Fruit fly (Drosophila melanogaster) whole organism, embryonic: ENCODE measurements around the gene Rpn1.

ENCODE experiments used
- Ada2b ChIP-seq: fragments of 200-800 bp; sonication (Bioruptor generic); IDR thresholded peaks from 2 replicates; pipeline ENCODE4 v1.3.6; 2022; ENCODE audit warnings: missing biosample characterization, missing genetic modification characterization
- C15 ChIP-seq: fragments of 200-800 bp; sonication (Bioruptor generic); IDR thresholded peaks from 3 replicates; pipeline ENCODE4 v1.3.6; 2022; ENCODE audit warnings: missing biosample characterization, missing genetic modification characterization
- CG10267 ChIP-seq: fragments of 200-800 bp; sonication (Bioruptor generic); optimal IDR thresholded peaks from 2 replicates; lab custom pipeline; 2018; ENCODE audit warnings: missing biosample characterization, mild to moderate bottlenecking, missing genetic modification characterization, moderate library complexity
- CG10979 ChIP-seq: fragments of 200-800 bp; sonication (Bioruptor generic); optimal IDR thresholded peaks from 2 replicates; lab custom pipeline; 2018; ENCODE audit warnings: missing biosample characterization, mild to moderate bottlenecking, missing genetic modification characterization, moderate library complexity
- CG11247 ChIP-seq: fragments of 200-800 bp; sonication (Bioruptor generic); IDR thresholded peaks from 2 replicates; pipeline ENCODE4 v1.3.6; 2022; ENCODE audit warnings: missing biosample characterization, missing genetic modification characterization
- CG12942 ChIP-seq: fragments of 200-800 bp; sonication (Bioruptor generic); optimal IDR thresholded peaks from 3 replicates; lab custom pipeline; 2016; ENCODE audit warnings: missing biosample characterization, missing genetic modification characterization
- CG13424 ChIP-seq: fragments of 200-800 bp; sonication (Bioruptor generic); optimal IDR thresholded peaks from 2 replicates; lab custom pipeline; 2019; ENCODE audit warnings: missing biosample characterization, mild to moderate bottlenecking, missing genetic modification characterization, moderate library complexity
- CG13624 ChIP-seq: fragments of 200-800 bp; sonication (Bioruptor generic); optimal IDR thresholded peaks from 2 replicates; lab custom pipeline; 2016; ENCODE audit warnings: missing biosample characterization, missing genetic modification characterization
- CG1529 ChIP-seq: fragments of 200-800 bp; sonication (Bioruptor generic); optimal IDR thresholded peaks from 3 replicates; lab custom pipeline; 2018; ENCODE audit warnings: missing biosample characterization, missing genetic modification characterization
- CG15514 ChIP-seq: fragments of 200-800 bp; sonication (Bioruptor generic); optimal IDR thresholded peaks from 3 replicates; lab custom pipeline; 2017; ENCODE audit warnings: missing biosample characterization, missing genetic modification characterization, mild to moderate bottlenecking, moderate library complexity, missing genetic modification reagents
- CG17361 ChIP-seq: fragments of 200-800 bp; sonication (Bioruptor generic); IDR thresholded peaks from 3 replicates; pipeline ENCODE4 v1.3.6; 2022; ENCODE audit warnings: missing biosample characterization, missing genetic modification characterization
- CG17385 ChIP-seq: fragments of 200-800 bp; sonication (Bioruptor generic); optimal IDR thresholded peaks from 3 replicates; lab custom pipeline; 2018; ENCODE audit warnings: missing biosample characterization, mild to moderate bottlenecking, missing genetic modification characterization
- CG17829 ChIP-seq: fragments of 200-800 bp; optimal IDR thresholded peaks from 2 replicates; lab custom pipeline; 2019; ENCODE audit warnings: missing biosample characterization, mild to moderate bottlenecking, missing genetic modification characterization, moderate library complexity
- CG1832 ChIP-seq: fragments of 200-800 bp; sonication (Bioruptor generic); optimal IDR thresholded peaks from 2 replicates; lab custom pipeline; 2017; ENCODE audit warnings: missing biosample characterization, mild to moderate bottlenecking, missing genetic modification characterization, inconsistent platforms
- CG2120 ChIP-seq: fragments of 200-800 bp; sonication (Bioruptor generic); optimal IDR thresholded peaks from 3 replicates; lab custom pipeline; 2016; ENCODE audit warnings: missing biosample characterization, missing genetic modification characterization
- CG31441 ChIP-seq: fragments of 200-800 bp; sonication (Bioruptor generic); IDR thresholded peaks from 2 replicates; pipeline ENCODE4 v1.3.6; 2022; ENCODE audit warnings: missing biosample characterization, missing genetic modification characterization
- CG32767 ChIP-seq: fragments of 200-800 bp; sonication (Bioruptor generic); IDR thresholded peaks from 2 replicates; pipeline ENCODE4 v1.3.6; 2022; ENCODE audit warnings: missing biosample characterization, missing genetic modification characterization
- CG3407 ChIP-seq: fragments of 200-800 bp; sonication (Bioruptor generic); optimal IDR thresholded peaks from 2 replicates; lab custom pipeline; 2018; ENCODE audit warnings: missing biosample characterization, mild to moderate bottlenecking, missing genetic modification characterization
- CG34376 ChIP-seq: fragments of 200-800 bp; sonication (Bioruptor generic); optimal IDR thresholded peaks from 2 replicates; lab custom pipeline; 2018; ENCODE audit warnings: missing biosample characterization, mild to moderate bottlenecking, missing genetic modification characterization
- CG42726 ChIP-seq: fragments of 200-800 bp; sonication (Bioruptor generic); IDR thresholded peaks from 2 replicates; pipeline ENCODE4 v1.3.6; 2022; ENCODE audit warnings: missing biosample characterization, missing genetic modification characterization; ENCODE audit not compliant: partially characterized antibody
- CG4617 ChIP-seq: fragments of 200-800 bp; sonication (Bioruptor generic); optimal IDR thresholded peaks from 3 replicates; lab custom pipeline; 2016; ENCODE audit warnings: missing biosample characterization, missing genetic modification characterization, borderline replicate concordance
- CG4730 ChIP-seq: fragments of 200-800 bp; sonication (Bioruptor generic); IDR thresholded peaks from 2 replicates; pipeline ENCODE4 v1.3.6; 2022; ENCODE audit warnings: missing biosample characterization, missing genetic modification characterization
- CG6254 ChIP-seq: fragments of 200-800 bp; sonication (Bioruptor generic); optimal IDR thresholded peaks from 3 replicates; lab custom pipeline; 2017; ENCODE audit warnings: mild to moderate bottlenecking, missing biosample characterization, missing genetic modification reagents, missing genetic modification characterization
- CG6689 ChIP-seq: fragments of 200-800 bp; sonication (Bioruptor generic); IDR thresholded peaks from 2 replicates; pipeline ENCODE4 v1.3.6; 2022; ENCODE audit warnings: missing biosample characterization, missing genetic modification characterization
- CG8089 ChIP-seq: fragments of 200-800 bp; sonication (Bioruptor generic); optimal IDR thresholded peaks from 3 replicates; lab custom pipeline; 2016; ENCODE audit warnings: missing biosample characterization, missing genetic modification characterization
- CG8765 ChIP-seq: fragments of 200-800 bp; sonication (Bioruptor generic); IDR thresholded peaks from 2 replicates; pipeline ENCODE4 v1.3.6; 2022; ENCODE audit warnings: missing biosample characterization, missing genetic modification characterization
- Camta ChIP-seq: fragments of 200-800 bp; sonication (Bioruptor generic); optimal IDR thresholded peaks from 2 replicates; lab custom pipeline; 2016; ENCODE audit warnings: missing biosample characterization, missing genetic modification characterization
- Dbx ChIP-seq: fragments of 200-800 bp; sonication (Bioruptor generic); IDR thresholded peaks from 3 replicates; pipeline ENCODE4 v1.3.6; 2022; ENCODE audit warnings: missing biosample characterization, missing genetic modification characterization
- Dek ChIP-seq: fragments of 200-800 bp; sonication (Bioruptor generic); optimal IDR thresholded peaks from 3 replicates; lab custom pipeline; 2019; ENCODE audit warnings: missing biosample characterization, mild to moderate bottlenecking, missing genetic modification characterization, moderate library complexity
- Gsc ChIP-seq: fragments of 200-800 bp; sonication (Bioruptor generic); IDR thresholded peaks from 2 replicates; pipeline ENCODE4 v1.3.6; 2022; ENCODE audit warnings: missing biosample characterization, missing genetic modification characterization
- HLH54F ChIP-seq: fragments of 200-800 bp; sonication (Bioruptor generic); optimal IDR thresholded peaks from 3 replicates; lab custom pipeline; 2016; ENCODE audit warnings: missing biosample characterization, missing genetic modification characterization
- Hand ChIP-seq: fragments of 200-800 bp; sonication (Bioruptor generic); optimal IDR thresholded peaks from 2 replicates; lab custom pipeline; 2017; ENCODE audit warnings: mild to moderate bottlenecking, missing biosample characterization, missing genetic modification reagents, missing genetic modification characterization
- Jarid2 ChIP-seq: fragments of 200-800 bp; sonication (Bioruptor generic); optimal IDR thresholded peaks from 3 replicates; lab custom pipeline; 2017; ENCODE audit warnings: mild to moderate bottlenecking, missing biosample characterization, missing genetic modification reagents, missing genetic modification characterization
- MTF-1 ChIP-seq: fragments of 200-800 bp; sonication (Bioruptor generic); optimal IDR thresholded peaks from 2 replicates; lab custom pipeline; 2018; ENCODE audit warnings: missing biosample characterization, mild to moderate bottlenecking, missing genetic modification characterization, borderline replicate concordance
- Pdp1 ChIP-seq, 2 experiments: fragments of 200-800 bp; sonication (Bioruptor generic); optimal IDR thresholded peaks; 3 replicates each; lab custom pipeline; 2016; ENCODE audit warnings: missing biosample characterization in 2 of 2, missing genetic modification characterization in 2 of 2, mild to moderate bottlenecking in 1 of 2, moderate library complexity in 1 of 2
- YL-1 ChIP-seq: fragments of 200-800 bp; sonication (Bioruptor generic); optimal IDR thresholded peaks from 3 replicates; lab custom pipeline; 2017; ENCODE audit warnings: missing biosample characterization, mild to moderate bottlenecking, missing genetic modification characterization
- ac ChIP-seq: fragments of 200-800 bp; sonication (Bioruptor generic); optimal IDR thresholded peaks from 3 replicates; lab custom pipeline; 2017; ENCODE audit warnings: missing biosample characterization, mild to moderate bottlenecking, missing genetic modification characterization
- aop ChIP-seq: fragments of 200-800 bp; sonication (Bioruptor generic); IDR thresholded peaks from 2 replicates; pipeline ENCODE4 v1.3.6; 2022; ENCODE audit warnings: missing biosample characterization, missing genetic modification characterization
- bsh ChIP-seq, 2 experiments: fragments of 200-800 bp; sonication (Bioruptor generic); optimal IDR thresholded peaks; 2 replicates each; lab custom pipeline; 2017 to 2018; ENCODE audit warnings: mild to moderate bottlenecking in 2 of 2, missing biosample characterization in 2 of 2, missing genetic modification characterization in 2 of 2, moderate library complexity in 1 of 2
- chn ChIP-seq: fragments of 200-800 bp; sonication (Bioruptor generic); optimal IDR thresholded peaks from 2 replicates; lab custom pipeline; 2016; ENCODE audit warnings: missing biosample characterization, missing genetic modification characterization
- fd3F ChIP-seq: fragments of 200-800 bp; sonication (Bioruptor generic); optimal IDR thresholded peaks from 2 replicates; lab custom pipeline; 2018; ENCODE audit warnings: missing biosample characterization, mild to moderate bottlenecking, missing genetic modification characterization, moderate library complexity
- fd96Cb ChIP-seq: fragments of 200-800 bp; sonication (Bioruptor generic); optimal IDR thresholded peaks from 2 replicates; lab custom pipeline; 2018; ENCODE audit warnings: missing biosample characterization, mild to moderate bottlenecking, missing genetic modification characterization, moderate library complexity
- ftz-f1 ChIP-seq: fragments of 200-800 bp; sonication (Bioruptor generic); optimal IDR thresholded peaks from 2 replicates; lab custom pipeline; 2016; ENCODE audit warnings: missing biosample characterization, missing genetic modification characterization
- grn ChIP-seq: fragments of 200-800 bp; sonication (Bioruptor generic); optimal IDR thresholded peaks from 3 replicates; lab custom pipeline; 2017; ENCODE audit warnings: missing biosample characterization, missing genetic modification characterization
- ham ChIP-seq: fragments of 200-800 bp; sonication (Bioruptor generic); IDR thresholded peaks from 2 replicates; pipeline ENCODE4 v1.3.6; 2022; ENCODE audit warnings: missing biosample characterization, missing genetic modification characterization
- inv ChIP-seq: fragments of 200-800 bp; sonication (Bioruptor generic); IDR thresholded peaks from 2 replicates; pipeline ENCODE4 v1.3.6; 2022; ENCODE audit warnings: missing biosample characterization, missing genetic modification characterization; ENCODE audit not compliant: partially characterized antibody
- ken ChIP-seq: fragments of 200-800 bp; sonication (Bioruptor generic); IDR thresholded peaks from 3 replicates; pipeline ENCODE4 v1.3.6; 2022; ENCODE audit warnings: missing biosample characterization, missing genetic modification characterization
- luna ChIP-seq: fragments of 200-800 bp; sonication (Bioruptor generic); optimal IDR thresholded peaks from 2 replicates; lab custom pipeline; 2016; ENCODE audit warnings: missing biosample characterization, missing genetic modification characterization
- maf-S ChIP-seq: fragments of 200-800 bp; sonication (Bioruptor generic); optimal IDR thresholded peaks from 2 replicates; lab custom pipeline; 2016; ENCODE audit warnings: missing biosample characterization, missing genetic modification characterization
- run ChIP-seq: fragments of 200-800 bp; sonication (Bioruptor generic); optimal IDR thresholded peaks from 3 replicates; lab custom pipeline; 2018; ENCODE audit warnings: missing biosample characterization, mild to moderate bottlenecking, missing genetic modification characterization
- tio ChIP-seq: fragments of 200-800 bp; sonication (Bioruptor generic); optimal IDR thresholded peaks from 2 replicates; lab custom pipeline; 2017; ENCODE audit warnings: missing biosample characterization, missing genetic modification characterization, inconsistent platforms
- yki ChIP-seq: fragments of >200 bp; optimal IDR thresholded peaks from 3 replicates; lab custom pipeline; 2018

Gene Rpn1

dm6 chr3L:19910054-19910414 lies 4.8 kb upstream of the Rpn1 start, which contains the start of the genes Mi-2 and Prp3 (continued):
- no peak for TF ChIP-seq bsh (GFP tag; optimal IDR thresholded peaks at IDR 0.05; lab: Kevin White, UChicago)
- no peak for TF ChIP-seq CG2120 (GFP tag; lab: Kevin White, UChicago)
- TF ChIP-seq yki (lab: Kevin White, UChicago): no peak
- TF ChIP-seq Camta (GFP tag; lab: Kevin White, UChicago): no peak
- TF ChIP-seq tio: no peak
- no peak for TF ChIP-seq Hand (GFP tag; lab: Kevin White, UChicago)
- TF ChIP-seq chn: no peak
- TF ChIP-seq HLH54F (GFP tag; lab: Kevin White, UChicago): no peak
- peak; percentile 72 for TF ChIP-seq CG15514
- TF ChIP-seq CG13424: no peak
- TF ChIP-seq CG10267 (tag; lab: Kevin White, UChicago): peak; percentile 52
- no peak for TF ChIP-seq CG11247 (GFP tag; lab: Robert Waterston, UW)
- TF ChIP-seq C15: no peak
- TF ChIP-seq YL-1 (GFP tag; lab: Kevin White, UChicago): peak; percentile 94
- peak in 1 of 2 experiments; percentile 31 for TF ChIP-seq Pdp1 (GFP tag; optimal IDR thresholded peaks at IDR 0.05; lab: Kevin White, UChicago)
- no peak for TF ChIP-seq CG6689 (GFP tag; lab: Robert Waterston, UW)
- TF ChIP-seq CG31441 (GFP tag; lab: Robert Waterston, UW): no peak
- no peak for TF ChIP-seq fd96Cb (tag; lab: Kevin White, UChicago)
- no peak for TF ChIP-seq run
- TF ChIP-seq CG17829 (tag; lab: Kevin White, UChicago): peak; percentile 27
- no peak for TF ChIP-seq CG17361
- TF ChIP-seq CG12942: no peak
- no peak for TF ChIP-seq inv (GFP tag; lab: Robert Waterston, UW)
- no peak for TF ChIP-seq maf-S (GFP tag; lab: Kevin White, UChicago)
- no peak for TF ChIP-seq Ada2b (GFP tag; lab: Robert Waterston, UW)
- no peak for TF ChIP-seq fd3F (GFP tag; lab: Kevin White, UChicago)
- no peak for TF ChIP-seq ac (GFP tag; lab: Kevin White, UChicago)
- TF ChIP-seq CG6254: no peak
- TF ChIP-seq CG34376 (GFP tag; lab: Kevin White, UChicago): peak; percentile 51
- TF ChIP-seq CG8089 (GFP tag; lab: Kevin White, UChicago): no peak
- TF ChIP-seq CG1529 (GFP tag; lab: Kevin White, UChicago): no peak
- TF ChIP-seq luna (GFP tag; lab: Kevin White, UChicago): no peak
- no peak for TF ChIP-seq CG17385 (GFP tag; lab: Kevin White, UChicago)
- no peak for TF ChIP-seq CG1832
- no peak for TF ChIP-seq CG8765
- no peak for TF ChIP-seq Jarid2
- TF ChIP-seq CG4617 (GFP tag; lab: Kevin White, UChicago): peak; percentile 95
- no peak for TF ChIP-seq MTF-1 (GFP tag; lab: Kevin White, UChicago)
- TF ChIP-seq ken (GFP tag; lab: Robert Waterston, UW): no peak
- no peak for TF ChIP-seq aop
- TF ChIP-seq ham (GFP tag; lab: Robert Waterston, UW): no peak
- peak; percentile 93 for TF ChIP-seq ftz-f1
- 0 out of 2 replicates have a peak, but pooled peaks have one; percentile 40 for TF ChIP-seq CG42726 (GFP tag; lab: Robert Waterston, UW)
- TF ChIP-seq Dek: peak; percentile 8
- TF ChIP-seq CG3407 (GFP tag; lab: Kevin White, UChicago): peak; percentile 3
- no peak for TF ChIP-seq Gsc (GFP tag; lab: Robert Waterston, UW)
- TF ChIP-seq grn (GFP tag; lab: Kevin White, UChicago): no peak
- no peak for TF ChIP-seq CG10979 (tag; lab: Kevin White, UChicago)
- peak; percentile 3 for TF ChIP-seq CG13624 (GFP tag; lab: Kevin White, UChicago)
- no peak for TF ChIP-seq CG32767 (GFP tag; lab: Robert Waterston, UW)
- TF ChIP-seq Dbx (GFP tag; lab: Robert Waterston, UW): no peak
- TF ChIP-seq CG4730 (GFP tag; lab: Robert Waterston, UW): no peak
